Worm (Caenorhabditis elegans): ENCODE results near the gene nspg-3.

- TF ChIP-seq nfya-1 (tag; optimal IDR thresholded peaks at IDR 0.05; ENCODE audit: insufficient read depth): no peak
- no peak for TF ChIP-seq nhr-237 (tag; optimal IDR thresholded peaks at IDR 0.05)
- no peak for TF ChIP-seq zag-1 (tag; optimal IDR thresholded peaks at IDR 0.05)
- no peak for TF ChIP-seq snpc-4 (tag; optimal IDR thresholded peaks at IDR 0.05)
- no peak for TF ChIP-seq nhr-11 (tag; optimal IDR thresholded peaks at IDR 0.05)
- TF ChIP-seq fkh-10 (GFP tag; optimal IDR thresholded peaks at IDR 0.05): no peak
- no peak for TF ChIP-seq jun-1 (tag; optimal IDR thresholded peaks at IDR 0.05)
- no peak for TF ChIP-seq mml-1 (tag; optimal IDR thresholded peaks at IDR 0.05)
- TF ChIP-seq elt-1 (tag; optimal IDR thresholded peaks at IDR 0.05): no peak
- no peak for TF ChIP-seq ama-1 (optimal IDR thresholded peaks at IDR 0.05)
- no peak for TF ChIP-seq nhr-25 (tag; optimal IDR thresholded peaks at IDR 0.05)
- no peak for TF ChIP-seq ztf-11 (tag; optimal IDR thresholded peaks at IDR 0.05)
These were observed 46.6 kb downstream of the nspg-3 start for ce11 chrII:6138138-6138537.
